Fruit fly (Drosophila melanogaster) whole organism: ENCODE results near the gene Or71a.

ENCODE experiments used
- CG8478 ChIP-seq: fragments of >200 bp; optimal IDR thresholded peaks from 2 replicates; lab custom pipeline; 2018; ENCODE audit warnings: inconsistent platforms
- Dll ChIP-seq: fragments of >200 bp; optimal IDR thresholded peaks from 2 replicates; lab custom pipeline; 2017
- pan ChIP-seq: fragments of >200 bp; optimal IDR thresholded peaks from 2 replicates; lab custom pipeline; 2017
- usp ChIP-seq: fragments of >200 bp; optimal IDR thresholded peaks from 2 replicates; lab custom pipeline; 2017; ENCODE audit warnings: missing biosample characterization, missing genetic modification characterization, mixed read lengths

- TF ChIP-seq pan (no peak), CG8478 (lab: Kevin White, UChicago) (no peak), usp (no peak), Dll (lab: Kevin White, UChicago) (no peak)
These were observed 45.5 kb upstream of the Or71a start for dm6 chr3L:15123736-15124135.
